Worm (Caenorhabditis elegans): Measurements from ENCODE around the gene Y48G9A.11.

DNA sequence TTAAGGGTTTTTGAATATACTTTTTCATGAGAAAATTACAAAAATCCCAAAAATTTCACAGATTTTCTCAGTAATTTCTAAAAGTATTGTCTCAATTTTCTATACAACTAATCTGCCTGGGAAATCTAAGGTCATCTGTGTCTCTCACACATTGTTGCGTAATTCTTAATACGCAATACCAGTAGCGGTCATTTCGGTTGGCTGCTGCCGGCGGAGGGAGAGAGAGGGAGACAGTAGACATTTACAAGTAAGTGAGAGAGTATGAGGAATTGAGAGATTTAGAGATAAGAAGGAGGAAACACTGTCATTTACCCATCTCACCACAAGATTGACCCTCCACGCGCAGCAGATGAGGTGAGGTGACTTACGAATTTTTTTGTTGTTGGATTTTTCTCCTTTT is 9.2 kb upstream of the Y48G9A.11 start:
- TF ChIP-seq ztf-29 (GFP tag; IDR thresholded peaks at IDR 0.05) (no peak), flt-1 (GFP tag; IDR thresholded peaks at IDR 0.05) (no peak)

All from whole organism, midembryonic.